Fruit fly (Drosophila melanogaster) whole organism, embryonic: ENCODE measurements around the gene CG13670.

Experiments
- Atf3 ChIP-seq: fragments of 200-800 bp; sonication (Bioruptor generic); optimal IDR thresholded peaks from 3 replicates; lab custom pipeline; 2016; ENCODE audit warnings: missing biosample characterization, missing genetic modification characterization
- B-H2 ChIP-seq: fragments of 200-800 bp; sonication (Bioruptor generic); optimal IDR thresholded peaks from 2 replicates; lab custom pipeline; 2018; ENCODE audit warnings: missing biosample characterization, mild to moderate bottlenecking, missing genetic modification characterization
- Blimp-1 ChIP-seq: fragments of 200-800 bp; sonication (Bioruptor generic); optimal IDR thresholded peaks from 3 replicates; lab custom pipeline; 2018; ENCODE audit warnings: missing biosample characterization, missing genetic modification characterization, mild to moderate bottlenecking, moderate library complexity, missing genetic modification reagents
- CG10431 ChIP-seq: fragments of 200-800 bp; sonication (Bioruptor generic); optimal IDR thresholded peaks from 3 replicates; lab custom pipeline; 2018; ENCODE audit warnings: missing biosample characterization, mild to moderate bottlenecking, missing genetic modification characterization
- CG11085 ChIP-seq: fragments of 200-800 bp; sonication (Bioruptor generic); IDR thresholded peaks from 2 replicates; pipeline ENCODE4 v1.3.6; 2022; ENCODE audit warnings: missing biosample characterization, missing genetic modification characterization
- CG11093 ChIP-seq: fragments of 200-800 bp; sonication (Bioruptor generic); IDR thresholded peaks from 3 replicates; pipeline ENCODE4 v1.3.6; 2022; ENCODE audit warnings: missing biosample characterization, missing genetic modification characterization
- CG12391 ChIP-seq: fragments of 200-800 bp; sonication (Bioruptor generic); optimal IDR thresholded peaks from 3 replicates; lab custom pipeline; 2018; ENCODE audit warnings: missing biosample characterization, mild to moderate bottlenecking, missing genetic modification characterization, moderate library complexity
- CG13296 ChIP-seq: fragments of 200-800 bp; sonication (Bioruptor generic); optimal IDR thresholded peaks from 3 replicates; lab custom pipeline; 2018; ENCODE audit warnings: missing biosample characterization, mild to moderate bottlenecking, missing genetic modification characterization
- CG15479 ChIP-seq: fragments of 200-800 bp; sonication (Bioruptor generic); optimal IDR thresholded peaks from 3 replicates; lab custom pipeline; 2019; ENCODE audit warnings: missing biosample characterization, mild to moderate bottlenecking, missing genetic modification characterization, moderate library complexity
- CG15514 ChIP-seq: fragments of 200-800 bp; sonication (Bioruptor generic); optimal IDR thresholded peaks from 3 replicates; lab custom pipeline; 2017; ENCODE audit warnings: missing biosample characterization, missing genetic modification characterization, mild to moderate bottlenecking, moderate library complexity, missing genetic modification reagents
- CG17802 ChIP-seq: fragments of 200-800 bp; sonication (Bioruptor generic); optimal IDR thresholded peaks from 2 replicates; lab custom pipeline; 2018; ENCODE audit warnings: missing biosample characterization, mild to moderate bottlenecking, missing genetic modification characterization, moderate library complexity
- CG2199 ChIP-seq: fragments of 200-800 bp; sonication (Bioruptor generic); IDR thresholded peaks from 3 replicates; pipeline ENCODE4 v1.3.6; 2022; ENCODE audit warnings: missing biosample characterization, missing genetic modification characterization
- CG30431 ChIP-seq: fragments of 200-800 bp; sonication (Bioruptor generic); optimal IDR thresholded peaks from 2 replicates; lab custom pipeline; 2017; ENCODE audit warnings: missing biosample characterization, missing genetic modification characterization
- CG31224 ChIP-seq: fragments of 200-800 bp; sonication (Bioruptor generic); IDR thresholded peaks from 2 replicates; pipeline ENCODE4 v1.3.6; 2022; ENCODE audit warnings: missing biosample characterization, missing genetic modification characterization
- CG33213 ChIP-seq: fragments of 200-800 bp; sonication (Bioruptor generic); optimal IDR thresholded peaks from 3 replicates; lab custom pipeline; 2016; ENCODE audit warnings: missing biosample characterization, missing genetic modification characterization
- CG34376 ChIP-seq: fragments of 200-800 bp; sonication (Bioruptor generic); optimal IDR thresholded peaks from 2 replicates; lab custom pipeline; 2018; ENCODE audit warnings: missing biosample characterization, mild to moderate bottlenecking, missing genetic modification characterization
- CG8388 ChIP-seq: fragments of 200-800 bp; sonication (Bioruptor generic); optimal IDR thresholded peaks from 2 replicates; lab custom pipeline; 2019; ENCODE audit warnings: missing biosample characterization, mild to moderate bottlenecking, missing genetic modification characterization, moderate library complexity
- CG9609 ChIP-seq: fragments of 200-800 bp; sonication (Bioruptor generic); optimal IDR thresholded peaks from 3 replicates; lab custom pipeline; 2016; ENCODE audit warnings: missing biosample characterization, missing genetic modification characterization
- CoRest ChIP-seq: fragments of 200-800 bp; sonication (Bioruptor generic); optimal IDR thresholded peaks from 3 replicates; lab custom pipeline; 2018; ENCODE audit warnings: missing biosample characterization, mild to moderate bottlenecking, missing genetic modification characterization, moderate library complexity
- Deaf1 ChIP-seq: fragments of 200-800 bp; optimal IDR thresholded peaks from 3 replicates; lab custom pipeline; 2019; ENCODE audit warnings: missing biosample characterization, mild to moderate bottlenecking, missing genetic modification characterization, moderate library complexity
- ERR ChIP-seq: fragments of 200-800 bp; sonication (Bioruptor generic); optimal IDR thresholded peaks from 2 replicates; lab custom pipeline; 2016; ENCODE audit warnings: missing biosample characterization, missing genetic modification characterization
- Hey ChIP-seq: fragments of 200-800 bp; sonication (Bioruptor generic); optimal IDR thresholded peaks from 3 replicates; lab custom pipeline; 2018; ENCODE audit warnings: missing biosample characterization, mild to moderate bottlenecking, missing genetic modification characterization
- MTF-1 ChIP-seq: fragments of 200-800 bp; sonication (Bioruptor generic); optimal IDR thresholded peaks from 2 replicates; lab custom pipeline; 2018; ENCODE audit warnings: missing biosample characterization, mild to moderate bottlenecking, missing genetic modification characterization, borderline replicate concordance
- Med ChIP-seq: fragments of 200-800 bp; sonication (Bioruptor generic); peaks from one replicate; lab custom pipeline; 2016; ENCODE audit warnings: missing biosample characterization, missing genetic modification characterization, mild to moderate bottlenecking, inconsistent platforms, moderate library complexity
- Nf-YA ChIP-seq: fragments of 200-800 bp; sonication (Bioruptor generic); IDR thresholded peaks from 2 replicates; pipeline ENCODE4 v1.3.6; 2022; ENCODE audit warnings: missing biosample characterization, missing genetic modification characterization
- Oaz ChIP-seq: fragments of 200-800 bp; sonication (Bioruptor generic); IDR thresholded peaks from 2 replicates; pipeline ENCODE4 v1.3.6; 2022; ENCODE audit warnings: missing biosample characterization, missing genetic modification characterization
- Pdp1 ChIP-seq, 2 experiments: fragments of 200-800 bp; sonication (Bioruptor generic); optimal IDR thresholded peaks; 3 replicates each; lab custom pipeline; 2016; ENCODE audit warnings: missing biosample characterization in 2 of 2, missing genetic modification characterization in 2 of 2, mild to moderate bottlenecking in 1 of 2, moderate library complexity in 1 of 2
- Spps ChIP-seq: fragments of 200-800 bp; sonication (Bioruptor generic); optimal IDR thresholded peaks from 2 replicates; lab custom pipeline; 2018; ENCODE audit warnings: missing biosample characterization, mild to moderate bottlenecking, missing genetic modification characterization
- TFAM ChIP-seq: fragments of 200-800 bp; sonication (Bioruptor generic); optimal IDR thresholded peaks from 2 replicates; lab custom pipeline; 2017; ENCODE audit warnings: missing biosample characterization, missing genetic modification characterization, inconsistent platforms
- abd-A ChIP-seq: fragments of 200-800 bp; sonication (Bioruptor generic); optimal IDR thresholded peaks from 3 replicates; lab custom pipeline; 2019; ENCODE audit warnings: missing biosample characterization, mild to moderate bottlenecking, missing genetic modification characterization, moderate library complexity
- aop ChIP-seq: fragments of 200-800 bp; sonication (Bioruptor generic); IDR thresholded peaks from 2 replicates; pipeline ENCODE4 v1.3.6; 2022; ENCODE audit warnings: missing biosample characterization, missing genetic modification characterization
- bbx ChIP-seq: fragments of 200-800 bp; sonication (Bioruptor generic); IDR thresholded peaks from 2 replicates; pipeline ENCODE4 v1.3.6; 2022; ENCODE audit warnings: missing biosample characterization, missing genetic modification characterization; ENCODE audit not compliant: partially characterized antibody
- dm ChIP-seq: fragments of 200-800 bp; sonication (Bioruptor generic); optimal IDR thresholded peaks from 3 replicates; lab custom pipeline; 2016; ENCODE audit warnings: missing biosample characterization, missing genetic modification characterization
- exex ChIP-seq: fragments of 200-800 bp; sonication (Bioruptor generic); optimal IDR thresholded peaks from 4 replicates; lab custom pipeline; 2018; ENCODE audit warnings: missing biosample characterization, mild to moderate bottlenecking, missing genetic modification characterization, moderate library complexity
- eyg ChIP-seq: fragments of 200-800 bp; sonication (Bioruptor generic); optimal IDR thresholded peaks from 3 replicates; lab custom pipeline; 2016; ENCODE audit warnings: missing biosample characterization, missing genetic modification characterization
- fd3F ChIP-seq: fragments of 200-800 bp; sonication (Bioruptor generic); optimal IDR thresholded peaks from 2 replicates; lab custom pipeline; 2018; ENCODE audit warnings: missing biosample characterization, mild to moderate bottlenecking, missing genetic modification characterization, moderate library complexity
- ftz-f1 ChIP-seq: fragments of 200-800 bp; sonication (Bioruptor generic); optimal IDR thresholded peaks from 2 replicates; lab custom pipeline; 2016; ENCODE audit warnings: missing biosample characterization, missing genetic modification characterization
- gcm2 ChIP-seq: fragments of 200-800 bp; sonication (Bioruptor generic); optimal IDR thresholded peaks from 2 replicates; lab custom pipeline; 2016; ENCODE audit warnings: missing biosample characterization, missing genetic modification characterization
- grn ChIP-seq: fragments of 200-800 bp; sonication (Bioruptor generic); optimal IDR thresholded peaks from 3 replicates; lab custom pipeline; 2017; ENCODE audit warnings: missing biosample characterization, missing genetic modification characterization
- kni ChIP-seq: fragments of 200-800 bp; sonication (Bioruptor generic); optimal IDR thresholded peaks from 3 replicates; lab custom pipeline; 2017; ENCODE audit warnings: mild to moderate bottlenecking, missing biosample characterization, missing genetic modification reagents, missing genetic modification characterization
- lab ChIP-seq: fragments of 200-800 bp; sonication (Bioruptor generic); optimal IDR thresholded peaks from 3 replicates; lab custom pipeline; 2017; ENCODE audit warnings: missing biosample characterization, missing genetic modification characterization, mild to moderate bottlenecking, moderate library complexity, missing genetic modification reagents
- odd ChIP-seq: fragments of 200-800 bp; sonication (Bioruptor generic); optimal IDR thresholded peaks from 2 replicates; lab custom pipeline; 2017; ENCODE audit warnings: missing biosample characterization, mild to moderate bottlenecking, missing genetic modification characterization
- ro ChIP-seq: fragments of 200-800 bp; sonication (Bioruptor generic); IDR thresholded peaks from 2 replicates; pipeline ENCODE4 v1.3.6; 2022; ENCODE audit warnings: missing biosample characterization, missing genetic modification characterization
- seq ChIP-seq: fragments of 200-800 bp; sonication (Bioruptor generic); IDR thresholded peaks from 2 replicates; pipeline ENCODE4 v1.3.6; 2022; ENCODE audit warnings: missing biosample characterization, missing genetic modification characterization
- slp2 ChIP-seq: fragments of 200-800 bp; sonication (Bioruptor generic); optimal IDR thresholded peaks from 2 replicates; lab custom pipeline; 2016; ENCODE audit warnings: missing biosample characterization, missing genetic modification characterization
- sob ChIP-seq: fragments of 200-800 bp; sonication (Bioruptor generic); IDR thresholded peaks from 2 replicates; pipeline ENCODE4 v1.3.6; 2022; ENCODE audit warnings: missing biosample characterization, missing genetic modification characterization
- sug ChIP-seq: fragments of 200-800 bp; optimal IDR thresholded peaks from 2 replicates; lab custom pipeline; 2019; ENCODE audit warnings: missing biosample characterization, mild to moderate bottlenecking, missing genetic modification characterization, moderate library complexity
- tgo ChIP-seq: fragments of 200-800 bp; sonication (Bioruptor generic); IDR thresholded peaks from 3 replicates; pipeline ENCODE4 v1.3.6; 2022; ENCODE audit warnings: missing biosample characterization, missing genetic modification characterization
- yki ChIP-seq: fragments of >200 bp; optimal IDR thresholded peaks from 3 replicates; lab custom pipeline; 2018

CG13670 gene

dm6 chr3L:8297488-8297887, 23.1 kb upstream of the CG13670 start:
- TF ChIP-seq Med (GFP tag; lab: Kevin White, UChicago): peak; percentile 56
- TF ChIP-seq CG34376 (GFP tag; lab: Kevin White, UChicago): peak; percentile 5
- TF ChIP-seq bbx: no peak
- no peak for TF ChIP-seq Atf3 (GFP tag; lab: Kevin White, UChicago)
- no peak for TF ChIP-seq tgo
- no peak for TF ChIP-seq CoRest (tag; lab: Kevin White, UChicago)
- peak; percentile 63 for TF ChIP-seq CG15479
- no peak for TF ChIP-seq TFAM
- TF ChIP-seq CG30431 (GFP tag; lab: Kevin White, UChicago): no peak
- peak; percentile 7 for TF ChIP-seq grn (GFP tag; lab: Kevin White, UChicago)
- peak; percentile 39 for TF ChIP-seq lab
- peak; percentile 52 for TF ChIP-seq sug (tag; lab: Kevin White, UChicago)
- no peak for TF ChIP-seq fd3F (GFP tag; lab: Kevin White, UChicago)
- no peak for TF ChIP-seq CG17802
- TF ChIP-seq exex (tag; lab: Kevin White, UChicago): peak; percentile 65
- TF ChIP-seq Pdp1 (GFP tag; optimal IDR thresholded peaks at IDR 0.05; lab: Kevin White, UChicago): peak in 1 of 2 experiments; percentile 1
- no peak for TF ChIP-seq MTF-1 (GFP tag; lab: Kevin White, UChicago)
- no peak for TF ChIP-seq Blimp-1 (GFP tag; lab: Kevin White, UChicago)

- TF ChIP-seq dm (GFP tag; lab: Kevin White, UChicago) (no peak), CG10431 (GFP tag; lab: Kevin White, UChicago) (no peak), slp2 (GFP tag; lab: Kevin White, UChicago) (no peak), kni (GFP tag; lab: Kevin White, UChicago) (peak; percentile 60), Nf-YA (GFP tag; lab: Robert Waterston, UW) (peak; percentile 74), gcm2 (GFP tag; lab: Kevin White, UChicago) (peak; percentile 47), sob (peak; percentile 91), CG13296 (GFP tag; lab: Kevin White, UChicago) (peak; percentile 66), Hey (no peak), CG2199 (no peak), Oaz (GFP tag; lab: Robert Waterston, UW) (0 out of 2 replicates have a peak, but pooled peaks have one; percentile 30), Spps (tag; lab: Kevin White, UChicago) (peak; percentile 4), CG9609 (GFP tag; lab: Kevin White, UChicago) (peak; percentile 67), CG8388 (GFP tag; lab: Kevin White, UChicago) (peak; percentile 75), yki (lab: Kevin White, UChicago) (no peak), CG11093 (peak; percentile 63), aop (GFP tag; lab: Robert Waterston, UW) (no peak), CG33213 (GFP tag; lab: Kevin White, UChicago) (peak; percentile 74), Deaf1 (tag; lab: Kevin White, UChicago) (no peak), ERR (peak; percentile 13), CG31224 (peak; percentile 66), CG15514 (GFP tag; lab: Kevin White, UChicago) (peak; percentile 76), abd-A (tag; lab: Kevin White, UChicago) (no peak), CG12391 (tag; lab: Kevin White, UChicago) (peak; percentile 91), seq (GFP tag; lab: Robert Waterston, UW) (peak; percentile 66; the same call in 1 of the 2 replicates), CG11085 (GFP tag; lab: Robert Waterston, UW) (peak; percentile 71), odd (GFP tag; lab: Kevin White, UChicago) (no peak), ftz-f1 (peak; percentile 74), ro (GFP tag; lab: Robert Waterston, UW) (peak; percentile 20; the same call in 1 of the 2 replicates), eyg (GFP tag; lab: Kevin White, UChicago) (peak; percentile 7), B-H2 (GFP tag; lab: Kevin White, UChicago) (peak; percentile 37)
Observed at dm6 chr3L:8299224-8300130, 21.1 kb upstream of the CG13670 start, which contains the start of the genes Arl5 and CG13671. Arl5 (minus strand) TSS chr3L:8299839. CG13671 (plus strand) TSS chr3L:8300064.
